Worm (Caenorhabditis elegans) whole organism, late embryonic: ENCODE results near the gene bus-1.

Experiments
- C08G9.2 ChIP-seq: sonication (generic microtip); optimal IDR thresholded peaks from 2 replicates; lab custom pipeline; 2016; ENCODE audit warnings: mild to moderate bottlenecking, missing genetic modification characterization, moderate library complexity, missing compliant biosample characterization
- C38D4.7 ChIP-seq: fragments of 200-800 bp; sonication (Bioruptor generic); optimal IDR thresholded peaks from 2 replicates; lab custom pipeline; 2018; ENCODE audit warnings: mild to moderate bottlenecking, missing genetic modification characterization, moderate library complexity, missing compliant biosample characterization
- F13H6.1 ChIP-seq: sonication (generic microtip); optimal IDR thresholded peaks from 2 replicates; lab custom pipeline; 2016; ENCODE audit warnings: missing genetic modification characterization, missing compliant biosample characterization
- K09A11.1 ChIP-seq: sonication (generic microtip); optimal IDR thresholded peaks from 2 replicates; lab custom pipeline; 2017; ENCODE audit warnings: antibody characterized with exemption, mild to moderate bottlenecking, missing genetic modification characterization, missing compliant biosample characterization; ENCODE audit not compliant: insufficient read depth
- T23F11.4 ChIP-seq: fragments of 200-800 bp; sonication (Bioruptor generic); optimal IDR thresholded peaks from 2 replicates; lab custom pipeline; 2018; ENCODE audit warnings: mild to moderate bottlenecking, missing genetic modification characterization, missing compliant biosample characterization
- ceh-14 ChIP-seq: sonication (generic microtip); optimal IDR thresholded peaks from 2 replicates; lab custom pipeline; 2016; ENCODE audit warnings: missing genotype, missing genetic modification characterization, missing compliant biosample characterization
- ceh-18 ChIP-seq: sonication (generic microtip); optimal IDR thresholded peaks from 2 replicates; lab custom pipeline; 2016; ENCODE audit warnings: missing genetic modification characterization, missing compliant biosample characterization
- ceh-22 ChIP-seq: sonication (generic microtip); optimal IDR thresholded peaks from 2 replicates; lab custom pipeline; 2017; ENCODE audit warnings: missing biosample characterization, missing genetic modification characterization
- ceh-24 ChIP-seq: sonication (generic microtip); optimal IDR thresholded peaks from 2 replicates; lab custom pipeline; 2016; ENCODE audit warnings: mild to moderate bottlenecking, missing genetic modification characterization, missing compliant biosample characterization
- ceh-34 ChIP-seq: sonication (generic microtip); optimal IDR thresholded peaks from 2 replicates; lab custom pipeline; 2016; ENCODE audit warnings: mild to moderate bottlenecking, missing genetic modification characterization, missing compliant biosample characterization
- ceh-45 ChIP-seq: fragments of 200-800 bp; sonication (Bioruptor generic); IDR thresholded peaks from 2 replicates; pipeline ENCODE4 v1.3.6; 2022; ENCODE audit warnings: missing genetic modification reagents, missing genetic modification characterization, missing compliant biosample characterization
- ceh-48 ChIP-seq: sonication (generic microtip); optimal IDR thresholded peaks from 2 replicates; lab custom pipeline; 2016; ENCODE audit warnings: missing genetic modification characterization, inconsistent platforms, missing compliant biosample characterization
- ceh-6 ChIP-seq: fragments of 200-800 bp; sonication (Bioruptor generic); optimal IDR thresholded peaks from 2 replicates; lab custom pipeline; 2018; ENCODE audit warnings: mild to moderate bottlenecking, missing genetic modification characterization, missing compliant biosample characterization
- dve-1 ChIP-seq: sonication (generic microtip); optimal IDR thresholded peaks from 2 replicates; lab custom pipeline; 2017; ENCODE audit warnings: antibody characterized with exemption, mild to moderate bottlenecking, missing genetic modification characterization, missing compliant biosample characterization
- elt-2 ChIP-seq: sonication (generic microtip); optimal IDR thresholded peaks from 2 replicates; lab custom pipeline; 2016; ENCODE audit warnings: missing genetic modification reagents, missing genetic modification characterization, missing compliant biosample characterization
- elt-4 ChIP-seq: sonication (generic microtip); optimal IDR thresholded peaks from 2 replicates; lab custom pipeline; 2016; ENCODE audit warnings: missing genetic modification characterization, missing compliant biosample characterization
- ets-4 ChIP-seq: sonication (generic microtip); optimal IDR thresholded peaks from 2 replicates; lab custom pipeline; 2016; ENCODE audit warnings: missing genetic modification characterization, missing compliant biosample characterization
- fax-1 ChIP-seq: sonication (generic microtip); optimal IDR thresholded peaks from 2 replicates; lab custom pipeline; 2016; ENCODE audit warnings: missing genotype, missing genetic modification characterization, missing compliant biosample characterization
- fkh-6 ChIP-seq: sonication (generic microtip); optimal IDR thresholded peaks from 2 replicates; lab custom pipeline; 2016; ENCODE audit warnings: missing genetic modification characterization, missing compliant biosample characterization
- gmeb-2 ChIP-seq: sonication (generic microtip); optimal IDR thresholded peaks from 2 replicates; lab custom pipeline; 2016; ENCODE audit warnings: missing genetic modification characterization, inconsistent platforms, missing compliant biosample characterization
- hlh-15 ChIP-seq: sonication (generic microtip); optimal IDR thresholded peaks from 2 replicates; lab custom pipeline; 2016; ENCODE audit warnings: missing genetic modification characterization, missing compliant biosample characterization
- hlh-8 ChIP-seq: sonication (generic microtip); optimal IDR thresholded peaks from 2 replicates; lab custom pipeline; 2016; ENCODE audit warnings: missing genotype, missing genetic modification characterization, missing compliant biosample characterization
- lim-6 ChIP-seq: sonication (generic microtip); optimal IDR thresholded peaks from 2 replicates; lab custom pipeline; 2016; ENCODE audit warnings: missing genetic modification characterization, missing compliant biosample characterization
- madf-2 ChIP-seq: sonication (generic microtip); optimal IDR thresholded peaks from 2 replicates; lab custom pipeline; 2017; ENCODE audit warnings: missing genetic modification characterization, missing compliant biosample characterization
- mec-3 ChIP-seq: sonication (generic microtip); optimal IDR thresholded peaks from 2 replicates; lab custom pipeline; 2016; ENCODE audit warnings: borderline replicate concordance, missing genetic modification characterization, missing compliant biosample characterization
- nfya-1 ChIP-seq: sonication (generic microtip); optimal IDR thresholded peaks from 2 replicates; lab custom pipeline; 2017; ENCODE audit warnings: missing genetic modification characterization, mild to moderate bottlenecking, missing compliant biosample characterization, antibody characterized with exemption, moderate library complexity
- nhr-11 ChIP-seq: fragments of 150-350 bp; optimal IDR thresholded peaks from 2 replicates; lab custom pipeline; 2014; ENCODE audit warnings: missing biosample characterization, missing genetic modification characterization
- nhr-232 ChIP-seq: sonication (generic microtip); optimal IDR thresholded peaks from 2 replicates; lab custom pipeline; 2016; ENCODE audit warnings: missing genetic modification characterization, missing compliant biosample characterization
- npax-4 ChIP-seq: sonication (generic microtip); optimal IDR thresholded peaks from 2 replicates; lab custom pipeline; 2016; ENCODE audit warnings: missing genetic modification characterization, missing compliant biosample characterization
- pag-3 ChIP-seq: sonication (generic microtip); optimal IDR thresholded peaks from 2 replicates; lab custom pipeline; 2016; ENCODE audit warnings: missing compliant biosample characterization, missing genetic modification characterization, borderline replicate concordance
- pat-9 ChIP-seq: fragments of 200-800 bp; sonication (Bioruptor generic); optimal IDR thresholded peaks from 2 replicates; lab custom pipeline; 2018; ENCODE audit warnings: mild to moderate bottlenecking, missing genetic modification characterization, moderate library complexity, missing compliant biosample characterization
- pha-2 ChIP-seq: sonication (generic microtip); optimal IDR thresholded peaks from 2 replicates; lab custom pipeline; 2017; ENCODE audit warnings: mild to moderate bottlenecking, missing genetic modification characterization, missing compliant biosample characterization
- pha-4 ChIP-seq: fragments of 150-350 bp; optimal IDR thresholded peaks from 2 replicates; lab custom pipeline; 2018; ENCODE audit warnings: missing biosample characterization, missing genetic modification reagents, missing genetic modification characterization
- pqm-1 ChIP-seq: sonication (generic microtip); optimal IDR thresholded peaks from 2 replicates; lab custom pipeline; 2016; ENCODE audit warnings: missing genetic modification characterization, missing compliant biosample characterization
- ref-2 ChIP-seq: sonication (generic microtip); optimal IDR thresholded peaks from 2 replicates; lab custom pipeline; 2016; ENCODE audit warnings: missing genetic modification characterization, missing compliant biosample characterization
- rnt-1 ChIP-seq: sonication (generic microtip); optimal IDR thresholded peaks from 2 replicates; lab custom pipeline; 2016; ENCODE audit warnings: missing genetic modification characterization, missing compliant biosample characterization
- sdc-2 ChIP-seq: sonication (generic microtip); optimal IDR thresholded peaks from 2 replicates; lab custom pipeline; 2016; ENCODE audit warnings: missing genotype, missing genetic modification characterization, missing compliant biosample characterization
- syd-9 ChIP-seq: sonication (generic microtip); optimal IDR thresholded peaks from 2 replicates; lab custom pipeline; 2016; ENCODE audit warnings: mild to moderate bottlenecking, missing genetic modification characterization, moderate library complexity, missing compliant biosample characterization
- tbx-7 ChIP-seq: sonication (generic microtip); optimal IDR thresholded peaks from 2 replicates; lab custom pipeline; 2016; ENCODE audit warnings: missing genotype, missing genetic modification characterization, missing compliant biosample characterization
- ttx-3 ChIP-seq: sonication (generic microtip); optimal IDR thresholded peaks from 2 replicates; lab custom pipeline; 2016; ENCODE audit warnings: missing genetic modification reagents, missing genetic modification characterization, missing compliant biosample characterization
- unc-42 ChIP-seq: sonication (generic microtip); optimal IDR thresholded peaks from 2 replicates; lab custom pipeline; 2016; ENCODE audit warnings: missing genotype, missing genetic modification characterization, missing compliant biosample characterization
- unc-86 ChIP-seq: sonication (generic microtip); optimal IDR thresholded peaks from 2 replicates; lab custom pipeline; 2016; ENCODE audit warnings: missing genetic modification characterization, missing compliant biosample characterization

The bus-1 gene

DNA sequence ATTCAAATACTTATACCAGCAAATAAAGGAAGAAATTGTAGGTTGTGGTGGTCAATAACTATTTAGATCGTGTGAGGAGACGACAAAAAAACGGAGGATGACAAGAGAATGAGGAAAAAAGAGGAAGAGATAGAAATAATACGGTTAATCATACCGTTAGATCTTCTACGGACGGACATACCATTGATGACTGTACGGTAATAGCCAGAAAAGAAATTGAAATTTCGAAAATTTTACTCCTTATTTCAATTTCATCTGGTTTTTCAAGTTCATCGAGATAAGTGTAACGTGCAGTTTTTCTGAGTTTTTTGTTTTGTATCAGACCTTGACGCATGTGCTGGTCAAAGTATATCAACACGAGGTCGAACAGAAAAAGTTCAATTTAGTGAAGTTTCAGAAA, 41.3 kb upstream of the bus-1 start:
- TF ChIP-seq unc-86 (tag; lab: Kevin White, UChicago): no peak
- TF ChIP-seq madf-2 (tag; lab: Kevin White, UChicago): no peak
- no peak for TF ChIP-seq C38D4.7 (GFP tag; lab: Kevin White, UChicago)
- TF ChIP-seq pqm-1 (tag; lab: Kevin White, UChicago): no peak
- no peak for TF ChIP-seq ets-4 (tag; lab: Kevin White, UChicago)
- TF ChIP-seq fax-1: no peak
- no peak for TF ChIP-seq ceh-6 (GFP tag; lab: Kevin White, UChicago)
- TF ChIP-seq nfya-1 (tag; lab: Kevin White, UChicago): no peak
- no peak for TF ChIP-seq hlh-8 (tag; lab: Kevin White, UChicago)
- TF ChIP-seq ceh-48 (tag; lab: Kevin White, UChicago): no peak

ce11 chrV:9065001-9065400, 40.4 kb upstream of the bus-1 start:
- no peak for TF ChIP-seq nhr-232 (tag; lab: Kevin White, UChicago)
- no peak for TF ChIP-seq pha-2 (tag; lab: Kevin White, UChicago)
- no peak for TF ChIP-seq fkh-6
- no peak for TF ChIP-seq C08G9.2
- TF ChIP-seq ceh-22 (tag; lab: Kevin White, UChicago): no peak
- no peak for TF ChIP-seq pha-4
- no peak for TF ChIP-seq madf-2 (tag; lab: Kevin White, UChicago)
- no peak for TF ChIP-seq ref-2 (tag; lab: Kevin White, UChicago)
- TF ChIP-seq elt-4: no peak
- TF ChIP-seq K09A11.1 (tag; lab: Kevin White, UChicago): no peak
- no peak for TF ChIP-seq F13H6.1
- TF ChIP-seq ceh-48 (tag; lab: Kevin White, UChicago): no peak

ce11 chrV:9063134-9063533, 38.5 kb upstream of the bus-1 start:
- no peak for TF ChIP-seq pha-4
- no peak for TF ChIP-seq nfya-1 (tag; lab: Kevin White, UChicago)
- TF ChIP-seq ceh-14 (tag; lab: Kevin White, UChicago): no peak
- no peak for TF ChIP-seq elt-2 (tag; lab: Kevin White, UChicago)
- no peak for TF ChIP-seq fax-1
- TF ChIP-seq ceh-22 (tag; lab: Kevin White, UChicago): no peak
- no peak for TF ChIP-seq ceh-18 (tag; lab: Kevin White, UChicago)
- no peak for TF ChIP-seq ttx-3 (tag; lab: Kevin White, UChicago)
- no peak for TF ChIP-seq npax-4 (tag; lab: Kevin White, UChicago)
- TF ChIP-seq K09A11.1 (tag; lab: Kevin White, UChicago): no peak
- no peak for TF ChIP-seq hlh-15 (tag; lab: Kevin White, UChicago)
- no peak for TF ChIP-seq ets-4 (tag; lab: Kevin White, UChicago)
- TF ChIP-seq F13H6.1: no peak

DNA sequence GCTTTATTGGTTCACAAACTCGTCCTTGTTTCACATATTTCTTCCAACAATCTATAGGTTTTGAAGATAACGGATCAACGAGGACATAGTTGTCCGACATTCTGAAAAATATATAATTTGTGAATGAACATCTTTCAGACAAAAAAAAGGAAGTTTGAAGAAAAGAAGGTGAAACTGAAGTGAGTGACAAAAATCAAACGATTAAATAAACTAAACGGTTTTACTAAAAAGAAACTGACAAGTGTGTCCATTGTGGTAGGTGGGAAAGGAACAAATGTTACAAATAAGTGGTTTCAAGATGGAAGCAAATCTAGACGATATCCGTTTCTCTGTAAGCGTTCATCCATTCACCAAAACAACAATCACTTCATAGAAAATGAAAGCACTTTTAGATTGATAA, 37.7 kb upstream of the bus-1 start, which contains the start of gene C25E10.12:
C25E10.12 (minus strand) TSS at position 101 of the 400 bp plus-strand sequence.
- TF ChIP-seq fkh-6 (no peak), lim-6 (tag; lab: Kevin White, UChicago) (no peak), K09A11.1 (tag; lab: Kevin White, UChicago) (no peak), syd-9 (tag; lab: Kevin White, UChicago) (no peak), pha-4 (no peak), pag-3 (tag; lab: Kevin White, UChicago) (no peak), nhr-11 (tag; lab: Kevin White, UChicago) (no peak), tbx-7 (no peak), sdc-2 (tag; lab: Kevin White, UChicago) (no peak), pha-2 (tag; lab: Kevin White, UChicago) (no peak), pqm-1 (tag; lab: Kevin White, UChicago) (no peak), npax-4 (tag; lab: Kevin White, UChicago) (no peak), ceh-22 (tag; lab: Kevin White, UChicago) (no peak), unc-42 (no peak)

DNA sequence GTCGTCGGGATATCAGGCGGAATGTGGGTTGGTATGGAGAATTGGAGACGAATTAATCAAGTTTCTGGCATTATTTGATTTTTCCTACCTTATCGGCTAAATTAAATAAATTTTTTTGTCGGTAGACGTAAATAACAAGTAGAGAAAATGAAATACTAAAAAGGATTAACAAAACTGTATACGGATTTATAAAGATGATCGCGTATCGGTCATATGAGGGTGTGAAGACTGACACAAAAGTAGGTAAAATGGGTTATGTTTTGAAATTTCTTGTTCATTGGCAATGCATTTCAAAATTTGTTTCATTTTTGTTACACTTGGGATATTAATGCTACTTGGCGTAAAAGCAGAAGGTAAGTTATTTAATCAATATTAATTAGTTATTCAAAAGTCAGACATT, 34.9 kb upstream of the bus-1 start, which contains the start of the genes C25E10.16 and C25E10.13:
C25E10.16 (minus strand) TSS at position 101 of the 400 bp plus-strand sequence.
C25E10.13 (plus strand) TSS at position 256 of the 400 bp plus-strand sequence.
- TF ChIP-seq gmeb-2 (tag; lab: Kevin White, UChicago): no peak
- TF ChIP-seq C08G9.2: no peak
- no peak for TF ChIP-seq unc-86 (tag; lab: Kevin White, UChicago)
- no peak for TF ChIP-seq pag-3 (tag; lab: Kevin White, UChicago)
- TF ChIP-seq ceh-14 (tag; lab: Kevin White, UChicago): no peak
- TF ChIP-seq ceh-34 (tag; lab: Kevin White, UChicago): no peak
- TF ChIP-seq nfya-1 (tag; lab: Kevin White, UChicago): no peak
- no peak for TF ChIP-seq tbx-7
- TF ChIP-seq pha-4: no peak
- no peak for TF ChIP-seq ets-4 (tag; lab: Kevin White, UChicago)
- TF ChIP-seq npax-4 (tag; lab: Kevin White, UChicago): no peak
- TF ChIP-seq dve-1: no peak
- TF ChIP-seq ttx-3 (tag; lab: Kevin White, UChicago): no peak
- TF ChIP-seq pat-9: no peak
- no peak for TF ChIP-seq mec-3 (tag; lab: Kevin White, UChicago)
- no peak for TF ChIP-seq syd-9 (tag; lab: Kevin White, UChicago)
- TF ChIP-seq ceh-24: no peak
- TF ChIP-seq T23F11.4 (GFP tag; lab: Kevin White, UChicago): no peak
- no peak for TF ChIP-seq rnt-1
- no peak for TF ChIP-seq ceh-45
